Worm (Caenorhabditis elegans): ENCODE results near the gene egl-19.

DNA sequence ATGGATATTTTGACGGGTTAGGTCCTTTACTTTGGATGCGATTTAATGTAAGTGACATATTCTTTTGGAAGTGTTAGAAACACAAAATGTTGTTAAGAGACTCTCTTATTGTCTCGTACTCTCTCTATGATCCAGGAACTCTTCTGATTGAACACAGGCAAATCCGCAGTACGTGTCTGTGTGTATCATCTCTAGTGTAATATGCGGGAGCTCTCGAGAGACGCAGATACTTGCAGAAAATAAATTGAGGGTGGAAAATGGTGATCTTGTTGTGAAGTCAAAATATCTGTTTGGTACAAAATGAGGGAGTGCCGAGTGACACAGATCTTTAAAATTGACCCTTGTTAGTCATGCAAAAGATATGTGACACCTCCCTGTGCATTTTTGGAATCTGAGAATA lies 1.3 kb downstream of the egl-19 start:
- TF ChIP-seq nhr-20 (tag; optimal IDR thresholded peaks at IDR 0.05) (no peak), fkh-10 (GFP tag; optimal IDR thresholded peaks at IDR 0.05) (no peak)

Measured in whole organism, L1 larva.